Worm (Caenorhabditis elegans): Measurements from ENCODE around the gene nhr-67.

ce11 chrIV:11146492-11146891 lies 23.1 kb upstream of the nhr-67 start:
- TF ChIP-seq ztf-11 (tag; optimal IDR thresholded peaks at IDR 0.05) (no peak), unc-62 (GFP tag; optimal IDR thresholded peaks at IDR 0.05) (no peak), unc-39 (tag; optimal IDR thresholded peaks at IDR 0.05) (no peak), nhr-237 (tag; optimal IDR thresholded peaks at IDR 0.05) (no peak), nhr-11 (tag; optimal IDR thresholded peaks at IDR 0.05) (no peak), nhr-28 (tag; optimal IDR thresholded peaks at IDR 0.05) (no peak), fkh-10 (GFP tag; optimal IDR thresholded peaks at IDR 0.05) (no peak), ztf-4 (tag; optimal IDR thresholded peaks at IDR 0.05) (no peak), aly-2 (tag; optimal IDR thresholded peaks at IDR 0.05) (no peak), nfya-1 (tag; optimal IDR thresholded peaks at IDR 0.05; ENCODE audit: insufficient read depth) (no peak), fos-1 (tag; optimal IDR thresholded peaks at IDR 0.05) (no peak)
